Fruit fly (Drosophila melanogaster): Measurements from ENCODE around the gene CG13901.

CG13901 gene

dm6 chr3L:802700-803273 lies 34.8 kb downstream of the CG13901 start (continued):
- peak; percentile 97 for TF ChIP-seq grau (tag; optimal IDR thresholded peaks at IDR 0.05)
- TF ChIP-seq unpg (GFP tag; optimal IDR thresholded peaks at IDR 0.05), result peak; percentile 91
- TF ChIP-seq NfI (GFP tag; optimal IDR thresholded peaks at IDR 0.05), result peak; percentile 90
- no peak for TF ChIP-seq tll (GFP tag; optimal IDR thresholded peaks at IDR 0.05)
- TF ChIP-seq schlank (tag; optimal IDR thresholded peaks at IDR 0.05), result peak; percentile 90
- peak; percentile 83 for TF ChIP-seq Mad (GFP tag; optimal IDR thresholded peaks at IDR 0.05)
- peak; percentile 80 for TF ChIP-seq Oaz (GFP tag; IDR thresholded peaks at IDR 0.05)
- no peak; the same call in 1 of the 2 replicates for TF ChIP-seq nerfin-2 (GFP tag; IDR thresholded peaks at IDR 0.05; ENCODE audit: partially characterized antibody)
- TF ChIP-seq btn (GFP tag; optimal IDR thresholded peaks at IDR 0.05), result peak; percentile 82
- TF ChIP-seq yki (optimal IDR thresholded peaks at IDR 0.05), result no peak
- peak; percentile 67 for TF ChIP-seq zfh2 (GFP tag; optimal IDR thresholded peaks at IDR 0.05)
- no peak for TF ChIP-seq Opbp (GFP tag; IDR thresholded peaks at IDR 0.05; ENCODE audit: partially characterized antibody)
- TF ChIP-seq CG10543 (GFP tag; optimal IDR thresholded peaks at IDR 0.05), result peak; percentile 84
- peak; percentile 20 for TF ChIP-seq grn (GFP tag; optimal IDR thresholded peaks at IDR 0.05)
- peak; percentile 62 for TF ChIP-seq Lhr (GFP tag; optimal IDR thresholded peaks at IDR 0.05)
- TF ChIP-seq jumu (GFP tag; optimal IDR thresholded peaks at IDR 0.05), result peak; percentile 94
- peak; percentile 21 for TF ChIP-seq CG30020 (tag; optimal IDR thresholded peaks at IDR 0.05)
- TF ChIP-seq CG2678 (tag; optimal IDR thresholded peaks at IDR 0.05), result peak; percentile 88
- peak; percentile 77 for TF ChIP-seq B-H2 (GFP tag; optimal IDR thresholded peaks at IDR 0.05)
- peak; percentile 84 for TF ChIP-seq CG7372 (GFP tag; IDR thresholded peaks at IDR 0.05)
- TF ChIP-seq tna (GFP tag; IDR thresholded peaks at IDR 0.05; ENCODE audit: partially characterized antibody), result no peak
- TF ChIP-seq CG3838 (GFP tag; optimal IDR thresholded peaks at IDR 0.05), result peak; percentile 47
- peak; percentile 80 for TF ChIP-seq CG31224 (GFP tag; IDR thresholded peaks at IDR 0.05)
- peak; percentile 76 for TF ChIP-seq fd3F (GFP tag; optimal IDR thresholded peaks at IDR 0.05)
- TF ChIP-seq CG33213 (GFP tag; optimal IDR thresholded peaks at IDR 0.05), result peak; percentile 91
- TF ChIP-seq otp (GFP tag; IDR thresholded peaks at IDR 0.05), result peak; percentile 92
- TF ChIP-seq Vsx1 (GFP tag; optimal IDR thresholded peaks at IDR 0.05), result peak; percentile 73
- peak; percentile 89 for TF ChIP-seq CG12219 (GFP tag; optimal IDR thresholded peaks at IDR 0.05)
- TF ChIP-seq CG8478 (optimal IDR thresholded peaks at IDR 0.05), result no peak
- TF ChIP-seq NK7.1 (GFP tag; optimal IDR thresholded peaks at IDR 0.05), result peak; percentile 67
- TF ChIP-seq CG13894 (tag; optimal IDR thresholded peaks at IDR 0.05), result peak; percentile 83
- peak; percentile 76; the same call in 2 of the 3 replicates for TF ChIP-seq CG11560 (tag; IDR thresholded peaks at IDR 0.05)
- TF ChIP-seq CG8281 (tag; optimal IDR thresholded peaks at IDR 0.05), result peak; percentile 65
- TF ChIP-seq bcd (GFP tag; optimal IDR thresholded peaks at IDR 0.05), result peak; percentile 85
- peak; percentile 78 for TF ChIP-seq CG9215 (GFP tag; IDR thresholded peaks at IDR 0.05)
- TF ChIP-seq zf30C (GFP tag; optimal IDR thresholded peaks at IDR 0.05), result no peak
- TF ChIP-seq psq (GFP tag; optimal IDR thresholded peaks at IDR 0.05), result peak; percentile 47
- TF ChIP-seq CG11504 (tag; optimal IDR thresholded peaks at IDR 0.05), result peak; percentile 87
- TF ChIP-seq Hand (GFP tag; optimal IDR thresholded peaks at IDR 0.05), result peak; percentile 83
- peak; percentile 95 for TF ChIP-seq CG18599 (GFP tag; optimal IDR thresholded peaks at IDR 0.05)
- TF ChIP-seq E2f1 (GFP tag; IDR thresholded peaks at IDR 0.05), result peak; percentile 91
- TF ChIP-seq CG16815 (GFP tag; optimal IDR thresholded peaks at IDR 0.05), result peak; percentile 84
- TF ChIP-seq ind (GFP tag; optimal IDR thresholded peaks at IDR 0.05), result peak; percentile 90
- TF ChIP-seq jing (GFP tag; optimal IDR thresholded peaks at IDR 0.05), result peak; percentile 88
- TF ChIP-seq Taf1 (GFP tag; IDR thresholded peaks at IDR 0.05), result peak; percentile 87
- TF ChIP-seq lbe (GFP tag; optimal IDR thresholded peaks at IDR 0.05), result peak; percentile 90
- TF ChIP-seq disco-r (GFP tag; optimal IDR thresholded peaks at IDR 0.05), result peak; percentile 85
- peak; percentile 89 for TF ChIP-seq rib (GFP tag; IDR thresholded peaks at IDR 0.05)
- TF ChIP-seq CG17829 (tag; optimal IDR thresholded peaks at IDR 0.05), result peak; percentile 77
- peak; percentile 81 for TF ChIP-seq vfl (GFP tag; optimal IDR thresholded peaks at IDR 0.05)

All from whole organism, embryonic.